Fruit fly (Drosophila melanogaster) ovary, adult (tissue): ENCODE results near the gene VGlut.

Experiments used
- CG17801 ChIP-seq: fragments of 200-800 bp; optimal IDR thresholded peaks from 2 replicates; lab custom pipeline; 2019; ENCODE audit warnings: missing biosample characterization, mild to moderate bottlenecking, missing genetic modification characterization, moderate library complexity; ENCODE audit not compliant: partially characterized antibody

The VGlut gene

DNA sequence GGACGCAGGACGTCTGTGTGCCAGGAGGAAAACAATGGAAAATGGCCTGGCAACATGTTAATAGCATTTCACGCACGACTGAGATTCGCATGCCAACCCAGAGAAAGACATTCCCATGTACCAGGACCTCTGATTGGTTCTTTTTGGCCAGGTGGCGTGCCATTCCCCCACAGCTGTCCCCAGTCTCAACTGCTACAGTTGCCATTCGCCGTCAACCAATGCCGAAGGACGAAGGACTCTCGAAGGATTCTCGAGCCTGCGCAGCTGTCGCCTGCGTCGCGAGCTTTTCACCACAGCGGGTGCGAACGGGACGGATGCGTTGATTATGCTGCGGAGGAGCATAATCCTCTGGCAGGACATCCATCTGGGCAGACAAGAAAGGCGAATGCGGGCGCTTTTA lies at the start of gene VGlut:
Gene VGlut, plus strand, starts transcription at position 399 of the 400 bp plus-strand sequence.
- TF ChIP-seq CG17801 (GFP tag; lab: Kevin White, UChicago) = no peak

DNA sequence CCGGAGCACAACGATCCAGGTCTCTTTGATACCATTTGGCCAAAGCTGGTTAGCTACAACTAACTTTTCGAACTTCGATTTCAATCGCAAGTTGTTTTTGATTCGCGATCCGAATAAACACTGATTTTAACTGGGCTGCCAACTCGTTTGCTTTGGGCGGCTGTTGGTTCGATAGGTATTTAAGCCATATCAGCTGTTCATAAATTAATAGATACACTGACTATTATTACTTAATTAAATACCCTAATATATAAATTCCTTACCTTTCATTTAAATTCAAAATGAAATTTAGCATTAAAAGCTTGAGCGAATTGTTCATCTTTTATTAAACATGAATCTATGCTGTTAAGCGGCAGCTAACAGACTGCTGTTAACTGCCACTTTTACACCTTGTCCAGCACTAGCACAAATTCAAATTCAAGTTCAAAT lies 42.9 kb upstream of the VGlut start, which contains the start of gene CG9967:
Gene CG9967, minus strand, starts transcription at position 129 of the 429 bp plus-strand sequence.
- TF ChIP-seq CG17801 (GFP tag; lab: Kevin White, UChicago) = peak; percentile 46

DNA sequence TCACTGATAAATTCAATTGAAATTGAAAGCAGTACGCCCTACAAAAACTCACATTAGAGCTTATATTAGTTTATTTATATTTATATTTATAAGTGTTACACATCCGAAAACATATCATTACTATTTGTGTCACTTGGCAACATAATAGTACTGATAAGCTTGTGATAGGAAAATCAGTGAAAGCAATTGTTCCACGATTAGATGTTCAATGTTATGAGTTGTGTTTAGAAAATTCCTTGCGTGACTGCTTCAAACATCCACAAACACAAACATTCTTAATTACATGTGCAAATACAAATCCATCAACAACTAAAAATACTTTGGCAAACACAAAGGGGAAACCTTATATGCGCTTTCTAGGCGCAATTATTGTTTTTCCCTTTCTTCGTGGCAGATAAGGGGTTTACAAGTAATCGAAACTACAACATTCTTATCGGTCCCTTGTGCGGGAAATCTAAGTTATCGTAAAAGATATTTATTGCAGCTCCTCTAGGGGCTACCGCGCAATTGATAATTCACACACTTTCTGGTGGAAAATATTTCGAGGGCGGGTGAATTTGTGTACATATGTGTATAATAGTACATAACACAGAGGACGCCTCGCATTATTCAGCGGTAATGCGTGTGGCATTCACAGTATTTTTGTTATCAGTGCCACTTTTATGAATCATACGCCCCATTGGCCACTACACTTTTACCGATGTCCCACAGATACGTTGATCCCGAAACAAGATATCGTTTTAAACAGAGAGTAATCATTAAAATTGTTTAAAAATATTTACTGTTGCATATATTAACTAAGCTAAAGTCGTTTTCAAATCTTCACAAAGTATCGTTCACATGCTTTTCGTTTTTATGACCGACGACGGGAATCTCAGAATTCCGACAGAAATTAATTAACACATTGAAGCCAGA lies 37.9 kb upstream of the VGlut start:
- TF ChIP-seq CG17801 (GFP tag; lab: Kevin White, UChicago) = no peak

DNA sequence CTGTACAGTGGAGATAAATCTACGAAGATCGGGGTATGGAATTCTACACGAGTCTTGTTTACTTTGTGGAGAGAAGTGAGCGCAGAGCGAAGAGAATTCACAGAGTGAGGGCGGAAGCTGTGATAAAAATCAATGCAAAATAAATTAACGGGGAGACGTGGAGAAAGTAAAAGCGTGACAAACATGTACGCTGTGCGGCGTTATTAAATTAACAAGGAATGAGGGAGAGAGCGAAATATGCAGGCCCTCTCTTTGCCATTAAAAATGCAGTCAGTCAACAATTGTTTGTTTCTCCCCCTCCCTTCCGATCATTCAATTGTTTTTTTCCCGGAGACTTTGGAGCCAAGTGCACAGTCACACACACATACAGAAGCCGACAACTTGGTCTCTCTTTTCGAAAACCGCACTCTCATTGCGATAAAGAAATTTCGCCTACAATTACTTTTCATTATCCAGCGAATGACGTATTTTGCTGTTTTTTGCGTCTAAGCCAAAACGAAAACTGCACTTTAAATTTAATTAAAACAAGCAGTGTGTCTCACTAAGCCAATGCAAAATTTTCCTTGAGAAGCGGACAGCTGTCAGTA lies 37.2 kb upstream of the VGlut start:
- TF ChIP-seq CG17801 (GFP tag; lab: Kevin White, UChicago) = no peak

DNA sequence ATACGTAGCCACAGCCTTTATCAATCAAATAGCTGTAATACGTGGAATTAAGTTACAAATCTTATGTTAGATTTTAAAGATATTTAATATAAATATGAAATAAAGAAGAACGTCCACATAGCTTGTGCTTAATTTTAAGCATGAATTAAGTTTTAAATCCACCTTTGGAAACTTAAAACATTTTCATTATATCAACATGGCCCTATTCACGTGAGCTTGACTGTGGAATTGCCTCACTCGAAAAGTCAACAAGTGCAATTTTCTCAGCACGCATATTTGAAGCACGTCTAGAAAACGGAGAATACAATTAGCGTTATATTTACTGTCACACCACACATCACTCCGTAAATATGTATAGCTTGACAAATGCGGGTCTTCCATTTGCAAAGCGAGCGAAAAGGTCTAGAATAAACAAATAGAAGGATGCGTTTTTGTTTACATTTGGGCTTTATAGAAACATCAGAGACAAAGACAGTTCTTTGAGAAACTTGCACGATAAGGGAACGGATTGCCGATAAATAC lies 36.4 kb upstream of the VGlut start:
- peak; percentile 97 for TF ChIP-seq CG17801 (GFP tag; lab: Kevin White, UChicago)

DNA sequence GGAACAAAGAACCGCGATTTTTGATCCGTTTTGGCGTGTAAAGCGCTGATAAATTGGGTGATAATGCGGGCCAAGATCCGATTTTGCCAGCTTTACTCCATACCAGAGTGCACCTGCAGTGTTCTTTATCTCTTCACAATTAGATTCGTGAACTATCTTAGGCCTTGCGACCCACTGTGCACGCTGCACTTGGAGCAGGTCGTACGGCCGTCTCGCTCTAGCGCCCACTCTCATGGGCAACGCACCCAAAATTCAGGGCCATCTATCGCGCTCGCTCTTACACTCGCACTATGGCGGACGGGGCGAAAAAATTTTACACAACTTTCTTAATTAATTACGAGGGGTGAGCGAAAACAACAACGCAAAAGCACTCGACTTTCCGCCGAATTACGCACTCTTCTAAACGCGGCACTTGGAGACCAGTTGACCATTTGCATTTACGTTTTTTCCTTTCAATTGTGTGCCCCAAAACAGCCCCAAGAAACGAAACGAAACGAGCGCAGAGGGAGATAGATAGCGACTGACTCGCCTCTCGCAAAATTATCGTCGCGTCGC lies 35.8 kb upstream of the VGlut start:
- no peak for TF ChIP-seq CG17801 (GFP tag; lab: Kevin White, UChicago)

DNA sequence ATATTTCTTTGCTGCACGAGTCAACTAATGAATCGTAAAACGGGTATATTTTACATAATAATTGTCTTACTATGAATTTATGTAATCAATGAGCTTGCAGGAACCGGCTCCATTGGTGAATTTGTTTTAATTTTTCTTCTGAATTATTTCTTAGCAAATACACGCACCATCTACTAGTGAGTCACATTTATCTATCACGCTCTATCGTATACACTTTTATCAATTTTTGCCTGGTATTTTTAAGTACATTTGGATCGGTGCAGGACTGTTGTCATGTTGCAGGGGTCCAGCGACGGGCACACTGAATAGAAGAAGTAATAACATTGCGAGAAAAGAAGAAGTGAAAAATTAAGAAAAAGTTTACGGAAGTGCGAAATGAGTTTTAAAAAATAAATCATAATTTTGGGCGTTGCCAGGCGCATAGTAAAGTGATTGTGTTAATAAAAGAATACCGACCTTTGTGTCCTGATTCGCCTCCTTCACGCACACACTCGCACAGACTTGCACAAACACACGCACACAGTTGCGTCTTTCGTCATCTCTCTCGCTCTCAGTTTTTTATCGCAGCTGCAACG lies 34.9 kb upstream of the VGlut start, which contains the start of the genes Rab5 and Axud1:
Gene Rab5, minus strand, starts transcription at position 197 of the 575 bp plus-strand sequence.
Gene Axud1, plus strand, starts transcription at position 269 of the 575 bp plus-strand sequence.
- TF ChIP-seq CG17801 (GFP tag; lab: Kevin White, UChicago) = no peak

DNA sequence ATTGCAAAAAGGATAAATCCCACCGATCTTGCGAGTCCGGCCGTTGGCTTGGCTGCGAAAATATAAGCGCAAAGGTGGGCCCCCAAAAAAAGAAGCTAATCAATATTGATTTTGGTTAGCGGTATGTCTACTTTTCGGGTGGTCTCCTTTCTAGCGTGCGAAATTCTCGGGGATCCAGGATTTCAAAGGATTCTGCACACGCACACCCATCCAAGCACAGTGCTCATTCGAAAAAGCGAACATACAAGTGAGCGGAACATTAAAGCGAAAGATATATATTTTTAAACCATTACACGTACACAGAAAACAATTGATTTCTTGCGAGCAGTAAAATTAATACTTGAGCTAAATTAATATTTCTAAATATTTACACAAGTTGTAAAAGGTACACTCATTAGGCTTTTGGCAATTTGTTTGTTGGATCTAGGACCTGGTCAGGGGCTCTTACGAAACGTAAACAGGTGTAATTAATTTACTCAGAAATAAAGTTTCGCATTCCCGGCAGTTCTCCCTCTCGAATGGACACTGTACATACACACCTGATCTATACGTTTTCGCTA lies 34.4 kb upstream of the VGlut start:
- TF ChIP-seq CG17801 (GFP tag; lab: Kevin White, UChicago) = no peak

DNA sequence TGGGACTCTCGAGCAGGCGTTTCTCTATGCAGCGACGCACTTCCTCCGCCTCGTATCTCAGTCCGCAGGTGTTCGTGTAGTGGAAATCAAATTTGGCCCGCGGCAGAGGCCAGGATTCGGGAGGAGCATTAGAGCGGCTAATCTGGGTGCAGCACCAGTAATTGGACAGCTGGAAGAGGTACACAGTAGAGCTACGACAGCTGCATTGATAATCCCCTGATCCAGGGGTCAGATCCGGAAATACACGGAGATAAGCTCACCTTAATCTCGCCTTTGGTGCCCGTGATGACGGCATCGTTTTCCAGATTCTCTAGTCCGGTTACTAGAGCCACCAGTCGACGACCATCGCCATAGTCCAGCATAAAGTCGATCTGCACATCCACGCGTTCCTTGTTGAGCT lies 29.7 kb upstream of the VGlut start:
- TF ChIP-seq CG17801 (GFP tag; lab: Kevin White, UChicago) = no peak

DNA sequence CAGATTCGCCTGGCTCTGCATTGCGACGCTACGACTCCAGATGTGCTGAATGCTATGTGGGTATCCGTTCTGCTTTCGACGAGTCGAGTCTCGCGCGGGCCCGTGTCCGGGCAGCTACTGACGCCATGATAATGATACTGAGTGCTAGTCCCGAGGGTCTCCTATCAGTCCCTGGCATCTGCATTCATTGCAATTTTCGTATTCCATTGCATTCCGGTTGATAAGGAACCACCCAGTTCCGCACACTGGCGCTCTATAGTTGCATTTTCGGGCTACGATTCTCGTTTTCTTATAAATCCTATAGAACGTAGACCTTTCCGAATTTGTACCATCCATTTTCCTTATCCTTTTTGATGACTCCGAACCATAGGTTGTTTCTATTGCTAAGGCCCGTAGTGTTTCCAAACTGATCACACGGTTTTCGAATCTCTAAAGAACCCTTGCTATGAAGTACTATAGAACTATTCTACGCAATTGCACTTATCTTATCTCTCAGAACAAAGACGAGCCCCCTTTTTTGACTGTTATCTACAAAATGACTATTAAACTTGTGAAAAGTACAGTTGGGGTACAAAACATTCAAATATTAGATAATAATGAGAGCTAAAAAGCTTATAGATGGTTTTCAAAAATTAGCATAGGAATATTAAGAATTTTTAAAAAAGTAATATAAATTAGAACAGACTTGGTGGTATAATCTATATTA lies 28.5 kb upstream of the VGlut start, which contains the start of gene CG3597:
Gene CG3597, minus strand, starts transcription at position 119 of the 706 bp plus-strand sequence.
- no peak for TF ChIP-seq CG17801 (GFP tag; lab: Kevin White, UChicago)

DNA sequence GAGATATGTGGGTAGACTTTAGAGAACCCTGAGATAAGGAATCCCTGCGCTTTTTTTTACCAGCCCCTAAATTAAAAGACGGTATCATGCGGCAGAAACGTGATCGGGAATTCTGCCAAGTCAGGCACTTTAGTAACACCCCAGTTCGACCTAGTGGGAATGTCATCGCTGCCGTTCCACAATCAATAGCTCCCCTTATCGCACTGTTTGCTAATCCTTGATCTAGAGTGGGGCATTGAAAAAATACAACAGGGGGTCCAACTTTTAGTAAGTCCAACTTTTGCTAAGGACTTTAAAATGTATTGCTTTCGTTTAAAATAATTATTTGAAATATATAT lies 28.0 kb upstream of the VGlut start:
- TF ChIP-seq CG17801 (GFP tag; lab: Kevin White, UChicago) = no peak

DNA sequence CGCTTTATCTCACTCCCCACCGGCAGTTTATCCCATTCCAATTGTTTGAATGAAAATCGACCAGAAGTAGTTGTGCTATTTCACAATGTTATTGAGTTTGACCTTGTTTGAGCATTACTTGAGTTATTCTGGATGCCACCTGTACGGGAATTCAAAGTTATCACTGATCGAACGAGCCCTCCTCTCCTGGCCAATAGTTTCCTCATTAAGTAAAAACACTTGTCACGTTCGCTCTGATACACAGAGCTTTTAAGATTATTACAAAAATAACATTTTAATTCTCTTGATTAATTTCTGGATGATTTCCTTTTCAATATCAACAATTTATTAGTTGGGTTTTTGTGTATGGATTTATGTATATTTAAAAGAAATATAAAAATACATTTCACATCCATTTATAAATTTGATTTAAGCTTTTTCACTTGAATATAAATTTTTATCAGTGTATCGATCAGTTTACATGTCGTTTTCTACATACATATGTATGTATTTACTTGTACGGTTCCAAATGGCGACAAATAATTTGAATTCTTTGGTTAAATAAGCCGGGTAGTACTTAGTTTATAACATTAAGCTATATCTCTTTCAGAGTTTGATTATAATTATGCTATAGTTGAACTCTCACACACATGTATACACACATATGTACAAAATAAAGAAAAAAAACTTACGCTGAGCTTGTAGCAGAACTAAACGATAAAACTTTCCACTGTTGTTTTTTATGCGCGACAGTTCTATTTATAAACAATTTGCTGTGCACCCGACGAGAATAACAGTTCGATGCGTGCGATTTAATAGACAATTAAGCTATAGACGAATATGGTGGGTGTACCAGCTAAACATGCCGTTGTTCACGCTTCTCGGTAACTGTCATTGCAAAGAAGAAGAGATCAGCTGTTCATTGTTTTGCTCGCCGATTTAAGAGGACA lies 26.0 kb upstream of the VGlut start, which contains the start of the genes CG3609 and CG15390:
Gene CG3609, minus strand, starts transcription at position 810 of the 929 bp plus-strand sequence.
Gene CG15390, plus strand, starts transcription at position 896 of the 929 bp plus-strand sequence.
- peak; percentile 76 for TF ChIP-seq CG17801 (GFP tag; lab: Kevin White, UChicago)
